Fruit fly (Drosophila melanogaster): ENCODE data around the gene Mcm10.

Gene Mcm10

dm6 chr2L:21142501-21142849 lies 37.3 kb upstream of the Mcm10 start:
- TF ChIP-seq lab (GFP tag; optimal IDR thresholded peaks at IDR 0.05) (no peak), gsb (GFP tag; IDR thresholded peaks at IDR 0.05) (no peak), Sry-β (GFP tag; optimal IDR thresholded peaks at IDR 0.05) (no peak), CG13894 (tag; optimal IDR thresholded peaks at IDR 0.05) (no peak), CG10274 (GFP tag; optimal IDR thresholded peaks at IDR 0.05) (no peak), Atf-2 (GFP tag; optimal IDR thresholded peaks at IDR 0.05) (no peak), unc-4 (GFP tag; IDR thresholded peaks at IDR 0.05; ENCODE audit: partially characterized antibody) (0 out of 2 replicates have a peak, but pooled peaks have one; percentile 1), Doc3 (GFP tag; IDR thresholded peaks at IDR 0.05; ENCODE audit: partially characterized antibody) (0 out of 3 replicates have a peak, but pooled peaks have one; percentile 8), br (optimal IDR thresholded peaks at IDR 0.05) (no peak), C15 (GFP tag; IDR thresholded peaks at IDR 0.05) (no peak), CG2889 (GFP tag; IDR thresholded peaks at IDR 0.05) (no peak), gsb-n (tag; optimal IDR thresholded peaks at IDR 0.05) (no peak), schlank (tag; optimal IDR thresholded peaks at IDR 0.05) (no peak), zen (tag; optimal IDR thresholded peaks at IDR 0.05) (no peak), CG13287 (GFP tag; IDR thresholded peaks at IDR 0.05; ENCODE audit: partially characterized antibody) (no peak)

dm6 chr2L:21142972-21143385 lies 36.8 kb upstream of the Mcm10 start, which contains the start of gene pths:
pths (plus strand) TSS chr2L:21143229.
- TF ChIP-seq CG17568 (GFP tag; optimal IDR thresholded peaks at IDR 0.05) = no peak
- TF ChIP-seq Deaf1 (tag; optimal IDR thresholded peaks at IDR 0.05) = no peak
- TF ChIP-seq CG14441 (GFP tag; IDR thresholded peaks at IDR 0.05) = peak; percentile 44; the same call in 1 of the 2 replicates
- no peak for TF ChIP-seq Bteb2 (GFP tag; optimal IDR thresholded peaks at IDR 0.05)
- 0 out of 2 replicates have a peak, but pooled peaks have one; percentile 24 for TF ChIP-seq Ada2b (GFP tag; IDR thresholded peaks at IDR 0.05)
- TF ChIP-seq CG9609 (GFP tag; optimal IDR thresholded peaks at IDR 0.05) = peak; percentile 37
- TF ChIP-seq disco-r (GFP tag; optimal IDR thresholded peaks at IDR 0.05) = no peak
- TF ChIP-seq CG12104 (GFP tag; optimal IDR thresholded peaks at IDR 0.05) = no peak
- no peak for TF ChIP-seq BtbVII (GFP tag; optimal IDR thresholded peaks at IDR 0.05)
- TF ChIP-seq bbx (GFP tag; IDR thresholded peaks at IDR 0.05; ENCODE audit: partially characterized antibody) = peak; percentile 89
- TF ChIP-seq CHES-1-like (GFP tag; optimal IDR thresholded peaks at IDR 0.05) = peak; percentile 65
- peak; percentile 71; the same call in 1 of the 2 replicates for TF ChIP-seq ato (GFP tag; IDR thresholded peaks at IDR 0.05; ENCODE audit: partially characterized antibody)
- TF ChIP-seq cato (GFP tag; optimal IDR thresholded peaks at IDR 0.05; ENCODE audit: borderline replicate concordance) = no peak
- no peak for TF ChIP-seq Gsc (GFP tag; IDR thresholded peaks at IDR 0.05)
- peak; percentile 75 for TF ChIP-seq CG34224 (GFP tag; IDR thresholded peaks at IDR 0.05; ENCODE audit: partially characterized antibody)
- TF ChIP-seq CG11695 (GFP tag; IDR thresholded peaks at IDR 0.05) = 0 out of 3 replicates have a peak, but pooled peaks have one; percentile 8
- no peak for TF ChIP-seq p53 (GFP tag; optimal IDR thresholded peaks at IDR 0.05)
- TF ChIP-seq gce (GFP tag; IDR thresholded peaks at IDR 0.05) = no peak
- no peak for TF ChIP-seq Asciz (GFP tag; optimal IDR thresholded peaks at IDR 0.05)
- peak; percentile 23; the same call in 1 of the 3 replicates for TF ChIP-seq Aef1 (GFP tag; IDR thresholded peaks at IDR 0.05)
- no peak for TF ChIP-seq run (tag; optimal IDR thresholded peaks at IDR 0.05)
- peak; percentile 56 for TF ChIP-seq pnt (GFP tag; optimal IDR thresholded peaks at IDR 0.05)
- TF ChIP-seq CG42726 (GFP tag; IDR thresholded peaks at IDR 0.05; ENCODE audit: partially characterized antibody) = peak; percentile 83
- TF ChIP-seq CG4820 (GFP tag; optimal IDR thresholded peaks at IDR 0.05) = peak; percentile 50
- TF ChIP-seq Bgb (GFP tag; IDR thresholded peaks at IDR 0.05; ENCODE audit: partially characterized antibody) = peak; percentile 89
- TF ChIP-seq CG9817 (tag; optimal IDR thresholded peaks at IDR 0.05) = peak; percentile 68
- no peak for TF ChIP-seq en (GFP tag; optimal IDR thresholded peaks at IDR 0.05)
- TF ChIP-seq CG1024 (GFP tag; IDR thresholded peaks at IDR 0.05) = peak; percentile 96
- TF ChIP-seq pb (GFP tag; optimal IDR thresholded peaks at IDR 0.05) = no peak
- no peak for TF ChIP-seq CG15601 (tag; optimal IDR thresholded peaks at IDR 0.05)
- no peak for TF ChIP-seq CG7745 (tag; optimal IDR thresholded peaks at IDR 0.05)
- peak; percentile 92 for TF ChIP-seq row (GFP tag; IDR thresholded peaks at IDR 0.05)
- no peak for TF ChIP-seq CG2202 (tag; optimal IDR thresholded peaks at IDR 0.05)
- peak; percentile 70 for TF ChIP-seq vnd (GFP tag; IDR thresholded peaks at IDR 0.05; ENCODE audit: partially characterized antibody)
- TF ChIP-seq CG10267 (tag; optimal IDR thresholded peaks at IDR 0.05) = peak; percentile 48
